Fruit fly (Drosophila melanogaster): ENCODE data around the gene CG7920.
A peak's percentile ranks its signal among the peaks of the same experiment; 100 is the strongest.

Gene CG7920

DNA sequence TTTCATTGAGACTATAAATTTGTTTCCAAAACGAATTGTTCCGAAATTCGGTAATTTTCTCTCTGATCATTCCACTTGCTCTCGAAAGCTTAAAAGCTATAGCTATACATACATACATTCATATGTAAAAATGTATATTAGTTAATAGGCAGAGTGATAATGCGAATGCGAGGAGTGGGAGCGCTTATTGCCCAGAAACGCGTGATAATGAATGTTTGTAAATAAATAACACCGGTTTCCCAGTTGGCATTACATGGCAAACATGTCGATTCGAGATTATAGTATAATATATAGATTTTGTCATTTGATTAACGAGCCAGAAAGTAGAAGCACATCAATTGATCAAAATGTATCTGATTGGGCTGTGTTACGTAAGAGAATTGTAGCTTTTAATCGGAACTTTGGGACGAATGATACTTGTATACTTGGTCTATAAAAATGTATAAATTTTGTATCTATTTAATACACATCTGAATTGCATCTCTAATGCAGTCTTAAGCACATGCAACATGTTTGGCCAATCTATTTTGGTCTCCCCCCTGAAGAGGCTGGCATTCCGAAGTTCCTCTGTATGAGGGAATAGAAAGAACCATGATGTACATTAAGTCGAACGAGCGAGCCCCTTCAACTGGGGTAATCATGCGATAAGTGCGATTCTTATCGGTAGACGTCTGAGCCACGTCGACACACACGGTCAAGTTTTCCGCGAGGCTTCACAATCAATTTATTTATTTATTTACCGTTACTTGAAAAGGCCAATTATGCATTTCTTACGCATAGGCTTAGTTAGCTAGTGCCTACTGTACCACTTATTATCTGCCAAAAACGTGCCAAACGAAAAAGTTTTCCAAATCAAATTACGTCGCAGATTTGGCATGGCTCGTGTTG is 2.2 kb downstream of the CG7920 start (continued):
- no peak for TF ChIP-seq Elba2 (GFP tag; optimal IDR thresholded peaks at IDR 0.05)
- no peak for TF ChIP-seq CG10565 (GFP tag; optimal IDR thresholded peaks at IDR 0.05)
- peak; percentile 39 for TF ChIP-seq sd (tag; optimal IDR thresholded peaks at IDR 0.05)
- TF ChIP-seq Atf6 (GFP tag; IDR thresholded peaks at IDR 0.05) = peak; percentile 54
- TF ChIP-seq nau (GFP tag; optimal IDR thresholded peaks at IDR 0.05) = no peak
- TF ChIP-seq CG13287 (GFP tag; IDR thresholded peaks at IDR 0.05; ENCODE audit: partially characterized antibody) = no peak
- no peak for TF ChIP-seq CG12219 (GFP tag; optimal IDR thresholded peaks at IDR 0.05)
- TF ChIP-seq prd (optimal IDR thresholded peaks at IDR 0.05) = no peak
- TF ChIP-seq prd (GFP tag; IDR thresholded peaks at IDR 0.05) = peak; percentile 35; the same call in 1 of the 3 replicates
- no peak for TF ChIP-seq gcm2 (GFP tag; optimal IDR thresholded peaks at IDR 0.05)
- no peak for TF ChIP-seq B-H2 (GFP tag; optimal IDR thresholded peaks at IDR 0.05)
- TF ChIP-seq ems (GFP tag; optimal IDR thresholded peaks at IDR 0.05) = peak; percentile 7
- TF ChIP-seq unc-4 (GFP tag; IDR thresholded peaks at IDR 0.05; ENCODE audit: partially characterized antibody) = no peak
- no peak for TF ChIP-seq CG11696 (GFP tag; IDR thresholded peaks at IDR 0.05)
- TF ChIP-seq pan (optimal IDR thresholded peaks at IDR 0.05) = no peak
- peak in 1 of 2 experiments; percentile 45 for TF ChIP-seq pan (GFP tag; optimal IDR thresholded peaks at IDR 0.05 in 1 of 2, IDR thresholded peaks at IDR 0.05 in 1 of 2)
- no peak for TF ChIP-seq CG4424 (GFP tag; optimal IDR thresholded peaks at IDR 0.05)
- no peak for TF ChIP-seq Optix (GFP tag; IDR thresholded peaks at IDR 0.05)
- TF ChIP-seq CG7556 (GFP tag; optimal IDR thresholded peaks at IDR 0.05) = no peak
- no peak for TF ChIP-seq CG15601 (tag; optimal IDR thresholded peaks at IDR 0.05)
- peak; percentile 65 for TF ChIP-seq Rfx (GFP tag; IDR thresholded peaks at IDR 0.05)
- TF ChIP-seq row (GFP tag; IDR thresholded peaks at IDR 0.05) = peak; percentile 49
- TF ChIP-seq gt (GFP tag; IDR thresholded peaks at IDR 0.05) = no peak
- no peak for TF ChIP-seq BEAF-32 (GFP tag; optimal IDR thresholded peaks at IDR 0.05)
- TF ChIP-seq vvl (GFP tag; IDR thresholded peaks at IDR 0.05) = no peak
- TF ChIP-seq dmrt11E (tag; optimal IDR thresholded peaks at IDR 0.05) = no peak
- TF ChIP-seq psq (GFP tag; optimal IDR thresholded peaks at IDR 0.05) = no peak
- TF ChIP-seq NFAT (GFP tag; IDR thresholded peaks at IDR 0.05) = peak; percentile 49; the same call in 1 of the 2 replicates
- no peak for TF ChIP-seq tgo (GFP tag; IDR thresholded peaks at IDR 0.05)
- peak; percentile 91 for TF ChIP-seq Med (GFP tag)
- TF ChIP-seq fru (optimal IDR thresholded peaks at IDR 0.05) = no peak
- TF ChIP-seq wdn (GFP tag; IDR thresholded peaks at IDR 0.05) = no peak
- no peak for TF ChIP-seq CG4730 (GFP tag; IDR thresholded peaks at IDR 0.05)
- no peak for TF ChIP-seq nmo (GFP tag; optimal IDR thresholded peaks at IDR 0.05)
- no peak for TF ChIP-seq CG32767 (GFP tag; IDR thresholded peaks at IDR 0.05)
- TF ChIP-seq MESR4 (GFP tag; optimal IDR thresholded peaks at IDR 0.05) = no peak
- TF ChIP-seq fd64A (GFP tag; optimal IDR thresholded peaks at IDR 0.05) = no peak
- TF ChIP-seq Dek (tag; optimal IDR thresholded peaks at IDR 0.05) = peak; percentile 20
- no peak for TF ChIP-seq zfh2 (GFP tag; optimal IDR thresholded peaks at IDR 0.05)
- peak; percentile 59 for TF ChIP-seq Drgx (GFP tag; IDR thresholded peaks at IDR 0.05)
- peak; percentile 32 for TF ChIP-seq ERR (GFP tag; optimal IDR thresholded peaks at IDR 0.05)
- TF ChIP-seq CG16813 (GFP tag; IDR thresholded peaks at IDR 0.05; ENCODE audit: partially characterized antibody) = no peak
- TF ChIP-seq Ssrp (tag; optimal IDR thresholded peaks at IDR 0.05) = no peak
- no peak for TF ChIP-seq CG9817 (tag; optimal IDR thresholded peaks at IDR 0.05)
- no peak for TF ChIP-seq Ets97D (GFP tag; optimal IDR thresholded peaks at IDR 0.05)
- no peak for TF ChIP-seq ham (GFP tag; IDR thresholded peaks at IDR 0.05)
- no peak for TF ChIP-seq CG8765 (GFP tag; IDR thresholded peaks at IDR 0.05)
- no peak for TF ChIP-seq mld (GFP tag; IDR thresholded peaks at IDR 0.05; ENCODE audit: partially characterized antibody)
- no peak for TF ChIP-seq CG4707 (GFP tag; optimal IDR thresholded peaks at IDR 0.05)
- TF ChIP-seq CG2120 (GFP tag; optimal IDR thresholded peaks at IDR 0.05) = peak; percentile 42
